Worm (Caenorhabditis elegans) whole organism, L1 larva: ENCODE measurements around the gene ceh-33.

Experiments used
- C16A3.4 ChIP-seq: fragments of 150-350 bp; optimal IDR thresholded peaks from 2 replicates; lab custom pipeline; 2014; ENCODE audit warnings: missing biosample characterization, missing genetic modification characterization
- C34B4.2 ChIP-seq: sonication (generic microtip); optimal IDR thresholded peaks from 2 replicates; lab custom pipeline; 2017; ENCODE audit warnings: mild to moderate bottlenecking, missing genetic modification characterization, missing compliant biosample characterization
- Y116A8C.19 ChIP-seq: sonication (generic microtip); optimal IDR thresholded peaks from 2 replicates; lab custom pipeline; 2016; ENCODE audit warnings: missing compliant biosample characterization, missing genetic modification characterization, borderline replicate concordance
- ama-1 ChIP-seq: fragments of 150-350 bp; optimal IDR thresholded peaks from 2 replicates; lab custom pipeline; 2014
- blmp-1 ChIP-seq: fragments of 150-350 bp; optimal IDR thresholded peaks from 2 replicates; lab custom pipeline; 2014; ENCODE audit warnings: missing biosample characterization, missing genetic modification characterization
- ceh-63 ChIP-seq: fragments of 200-800 bp; sonication (Bioruptor generic); optimal IDR thresholded peaks from 2 replicates; lab custom pipeline; 2018; ENCODE audit warnings: mild to moderate bottlenecking, missing genetic modification characterization, missing compliant biosample characterization
- ceh-82 ChIP-seq, 3 experiments: fragments of 150-350 bp in 1 of 3; sonication (generic microtip) in 2 of 3; optimal IDR thresholded peaks; 2 replicates each; lab custom pipeline; 2014 to 2017; ENCODE audit warnings: missing biosample characterization in 3 of 3, missing genetic modification characterization in 3 of 3
- ceh-88 ChIP-seq: fragments of 200-800 bp; sonication (Bioruptor generic); IDR thresholded peaks from 2 replicates; pipeline ENCODE4 v1.3.6; 2022; ENCODE audit warnings: missing genetic modification characterization, missing compliant biosample characterization
- dpl-1 ChIP-seq, 3 experiments: fragments of 150-350 bp in 2 of 3; sonication (generic microtip) in 1 of 3; optimal IDR thresholded peaks; 2 replicates each; lab custom pipeline; 2014 to 2017; ENCODE audit warnings: missing biosample characterization in 3 of 3, missing genetic modification characterization in 3 of 3, missing genetic modification reagents in 3 of 3
- dsc-1 ChIP-seq: sonication (generic microtip); optimal IDR thresholded peaks from 2 replicates; lab custom pipeline; 2016; ENCODE audit warnings: mild to moderate bottlenecking, missing genetic modification characterization, missing compliant biosample characterization
- egl-13 ChIP-seq: sonication (generic microtip); optimal IDR thresholded peaks from 2 replicates; lab custom pipeline; 2016; ENCODE audit warnings: missing genotype, missing genetic modification reagents, missing genetic modification characterization, missing compliant biosample characterization
- egl-27 ChIP-seq, 2 experiments: fragments of 150-350 bp in 1 of 2; sonication (generic microtip); optimal IDR thresholded peaks; 3 replicates each; lab custom pipeline; 2017 to 2018; ENCODE audit warnings: missing biosample characterization in 2 of 2, missing genetic modification characterization in 2 of 2, missing genetic modification reagents in 2 of 2
- fkh-10 ChIP-seq: sonication (generic microtip); optimal IDR thresholded peaks from 2 replicates; lab custom pipeline; 2017; ENCODE audit warnings: missing biosample characterization, missing genetic modification reagents, missing genetic modification characterization
- fkh-4 ChIP-seq: sonication (generic microtip); optimal IDR thresholded peaks from 2 replicates; lab custom pipeline; 2016; ENCODE audit warnings: missing compliant biosample characterization, missing genetic modification characterization, borderline replicate concordance
- fkh-8 ChIP-seq: sonication (generic microtip); optimal IDR thresholded peaks from 2 replicates; lab custom pipeline; 2016; ENCODE audit warnings: mild to moderate bottlenecking, missing genetic modification characterization, missing compliant biosample characterization
- fos-1 ChIP-seq: fragments of 150-350 bp; optimal IDR thresholded peaks from 2 replicates; lab custom pipeline; 2014; ENCODE audit warnings: missing biosample characterization, missing genetic modification characterization
- grh-1 ChIP-seq: fragments of 200-800 bp; sonication (Bioruptor generic); IDR thresholded peaks from 2 replicates; pipeline ENCODE4 v1.3.6; 2022; ENCODE audit warnings: missing genetic modification reagents, missing genetic modification characterization, missing compliant biosample characterization
- hlh-4 ChIP-seq: sonication (generic microtip); optimal IDR thresholded peaks from 2 replicates; lab custom pipeline; 2016; ENCODE audit warnings: mild to moderate bottlenecking, missing genetic modification characterization, missing compliant biosample characterization
- irx-1 ChIP-seq: sonication (generic microtip); optimal IDR thresholded peaks from 2 replicates; lab custom pipeline; 2016; ENCODE audit warnings: missing genetic modification characterization, missing compliant biosample characterization
- isw-1 ChIP-seq: fragments of 200-800 bp; sonication (Bioruptor generic); IDR thresholded peaks from 2 replicates; pipeline ENCODE4 v1.3.6; 2022; ENCODE audit warnings: missing genetic modification characterization, missing compliant biosample characterization
- jun-1 ChIP-seq: fragments of 150-350 bp; optimal IDR thresholded peaks from 2 replicates; lab custom pipeline; 2014; ENCODE audit warnings: missing biosample characterization, missing genetic modification reagents, missing genetic modification characterization
- lin-13 ChIP-seq: fragments of 150-350 bp; optimal IDR thresholded peaks from 2 replicates; lab custom pipeline; 2014; ENCODE audit warnings: missing biosample characterization, missing genetic modification reagents, missing genetic modification characterization
- lin-15B ChIP-seq: fragments of 150-350 bp; sonication (generic microtip); optimal IDR thresholded peaks from 3 replicates; lab custom pipeline; 2014; ENCODE audit warnings: missing biosample characterization, missing genetic modification characterization
- lin-35 ChIP-seq, 2 experiments: fragments of 150-350 bp; optimal IDR thresholded peaks; 2 replicates each; lab custom pipeline; 2014; ENCODE audit warnings: missing biosample characterization in 2 of 2, missing genetic modification characterization in 2 of 2, missing genetic modification reagents in 2 of 2
- lir-3 ChIP-seq: sonication (generic microtip); optimal IDR thresholded peaks from 2 replicates; lab custom pipeline; 2016; ENCODE audit warnings: mild to moderate bottlenecking, missing genetic modification characterization, moderate library complexity, missing compliant biosample characterization; ENCODE audit not compliant: poor library complexity
- mab-9 ChIP-seq: fragments of 200-800 bp; sonication (Bioruptor generic); IDR thresholded peaks from 2 replicates; pipeline ENCODE4 v1.3.6; 2022; ENCODE audit warnings: missing genetic modification reagents, missing genetic modification characterization, missing compliant biosample characterization
- mdl-1 ChIP-seq, 2 experiments: fragments of 150-350 bp; optimal IDR thresholded peaks; 2 replicates each; lab custom pipeline; 2014 to 2017; ENCODE audit warnings: missing biosample characterization in 2 of 2, missing genetic modification characterization in 2 of 2, inconsistent platforms in 1 of 2
- mep-1 ChIP-seq: fragments of 150-350 bp; optimal IDR thresholded peaks from 2 replicates; lab custom pipeline; 2014; ENCODE audit warnings: missing biosample characterization, missing genetic modification characterization
- nhr-11 ChIP-seq: fragments of 150-350 bp; optimal IDR thresholded peaks from 2 replicates; lab custom pipeline; 2014; ENCODE audit warnings: missing biosample characterization, missing genetic modification characterization
- nhr-12 ChIP-seq: sonication (generic microtip); optimal IDR thresholded peaks from 2 replicates; lab custom pipeline; 2017; ENCODE audit warnings: missing biosample characterization, missing genetic modification characterization
- nhr-237 ChIP-seq: fragments of 150-350 bp; optimal IDR thresholded peaks from 2 replicates; lab custom pipeline; 2014; ENCODE audit warnings: missing biosample characterization, missing genetic modification characterization
- nhr-28 ChIP-seq: fragments of 150-350 bp; optimal IDR thresholded peaks from 2 replicates; lab custom pipeline; 2014; ENCODE audit warnings: missing biosample characterization, missing genetic modification characterization
- nhr-77 ChIP-seq: fragments of 150-350 bp; optimal IDR thresholded peaks from 2 replicates; lab custom pipeline; 2014; ENCODE audit warnings: missing biosample characterization, missing genetic modification characterization
- nhr-85 ChIP-seq: sonication (generic microtip); peaks from one replicate; lab custom pipeline; 2016; ENCODE audit warnings: missing genetic modification characterization, inconsistent platforms, missing compliant biosample characterization
- nhr-90 ChIP-seq: sonication (generic microtip); optimal IDR thresholded peaks from 2 replicates; lab custom pipeline; 2016; ENCODE audit warnings: mild to moderate bottlenecking, missing genetic modification characterization, missing compliant biosample characterization; ENCODE audit not compliant: poor library complexity
- pqm-1 ChIP-seq: sonication (generic microtip); optimal IDR thresholded peaks from 3 replicates; lab custom pipeline; 2017; ENCODE audit warnings: missing biosample characterization, missing genetic modification characterization
- snpc-4 ChIP-seq: fragments of 150-350 bp; optimal IDR thresholded peaks from 2 replicates; lab custom pipeline; 2014; ENCODE audit warnings: missing biosample characterization, missing genetic modification characterization
- sox-4 ChIP-seq: sonication (generic microtip); optimal IDR thresholded peaks from 2 replicates; lab custom pipeline; 2016; ENCODE audit warnings: missing genetic modification characterization, missing compliant biosample characterization
- sup-37 ChIP-seq: fragments of 200-800 bp; sonication (Bioruptor generic); optimal IDR thresholded peaks from 2 replicates; lab custom pipeline; 2018; ENCODE audit warnings: mild to moderate bottlenecking, missing genetic modification characterization, missing compliant biosample characterization
- unc-30 ChIP-seq: sonication (generic microtip); optimal IDR thresholded peaks from 2 replicates; lab custom pipeline; 2017; ENCODE audit warnings: missing biosample characterization, missing genetic modification characterization
- unc-98 ChIP-seq: fragments of 200-800 bp; sonication (Bioruptor generic); IDR thresholded peaks from 2 replicates; pipeline ENCODE4 v1.3.6; 2022; ENCODE audit warnings: missing genetic modification characterization, missing compliant biosample characterization

The ceh-33 gene

ce11 chrV:5358772-5359171 is 34.3 kb upstream of the ceh-33 start, which contains the start of gene nhr-216:
Gene nhr-216 (minus strand): TSS chrV:5358872.
- TF ChIP-seq dpl-1 (GFP tag; optimal IDR thresholded peaks at IDR 0.05; lab: Kevin White, UChicago), result no peak
- TF ChIP-seq nhr-28 (tag; lab: Kevin White, UChicago), result no peak
- no peak for TF ChIP-seq egl-27 (tag; optimal IDR thresholded peaks at IDR 0.05; lab: Kevin White, UChicago)
- TF ChIP-seq sox-4 (tag; lab: Kevin White, UChicago), result no peak
- no peak for TF ChIP-seq lin-35 (GFP tag; optimal IDR thresholded peaks at IDR 0.05; lab: Kevin White, UChicago)
- TF ChIP-seq fkh-10 (GFP tag; lab: Kevin White, UChicago), result no peak
- TF ChIP-seq ceh-88, result no peak
- no peak for TF ChIP-seq ceh-63 (GFP tag; lab: Kevin White, UChicago)
- TF ChIP-seq C16A3.4 (tag; lab: Kevin White, UChicago), result no peak
- no peak for TF ChIP-seq jun-1
- no peak for TF ChIP-seq lin-13 (GFP tag; lab: Kevin White, UChicago)
- TF ChIP-seq sup-37 (GFP tag; lab: Kevin White, UChicago), result no peak
- no peak for TF ChIP-seq nhr-11 (tag; lab: Kevin White, UChicago)
- no peak for TF ChIP-seq blmp-1 (tag; lab: Kevin White, UChicago)

ce11 chrV:5351483-5351882 is 27.0 kb upstream of the ceh-33 start, which contains the start of gene srd-9:
Gene srd-9 (plus strand): TSS chrV:5351783.
- TF ChIP-seq nhr-237 (tag; lab: Kevin White, UChicago) (no peak), fkh-4 (no peak), mab-9 (GFP tag; lab: Robert Waterston, UW) (no peak), ama-1 (no peak), dsc-1 (tag; lab: Kevin White, UChicago) (no peak), irx-1 (tag; lab: Kevin White, UChicago) (no peak), lin-13 (GFP tag; lab: Kevin White, UChicago) (no peak), hlh-4 (no peak), unc-98 (GFP tag; lab: Robert Waterston, UW) (no peak), Y116A8C.19 (tag; lab: Kevin White, UChicago) (no peak), pqm-1 (tag; lab: Kevin White, UChicago) (no peak), nhr-85 (no peak), grh-1 (no peak), ceh-82 (tag; optimal IDR thresholded peaks at IDR 0.05; lab: Kevin White, UChicago) (no peak), snpc-4 (tag; lab: Kevin White, UChicago) (no peak)

ce11 chrV:5349471-5349870 is 25.0 kb upstream of the ceh-33 start, which contains the start of gene T09D3.3:
Gene T09D3.3 (minus strand): TSS chrV:5349571.
- TF ChIP-seq mab-9 (GFP tag; lab: Robert Waterston, UW) (no peak), grh-1 (no peak), fkh-10 (GFP tag; lab: Kevin White, UChicago) (no peak), fkh-8 (tag; lab: Kevin White, UChicago) (no peak), nhr-85 (no peak), C34B4.2 (tag; lab: Kevin White, UChicago) (no peak), dsc-1 (tag; lab: Kevin White, UChicago) (no peak), ceh-82 (tag; optimal IDR thresholded peaks at IDR 0.05; lab: Kevin White, UChicago) (no peak)

- TF ChIP-seq isw-1 (no peak), fkh-8 (tag; lab: Kevin White, UChicago) (peak; percentile 17)
- TF ChIP-seq, all 84 proteins: peak for 1
Observed at ce11 chrV:5345419-5345818, 21.0 kb upstream of the ceh-33 start, which contains the start of gene srg-25. Gene srg-25 (minus strand): TSS chrV:5345519.

- no peak for TF ChIP-seq dsc-1 (tag; lab: Kevin White, UChicago)
- no peak for TF ChIP-seq nhr-90 (tag; lab: Kevin White, UChicago)
- no peak for TF ChIP-seq lir-3
- no peak for TF ChIP-seq nhr-77 (tag; lab: Kevin White, UChicago)
- TF ChIP-seq mep-1 (tag; lab: Kevin White, UChicago), result no peak
- TF ChIP-seq unc-30 (tag; lab: Kevin White, UChicago), result no peak
- TF ChIP-seq lin-15B (tag; lab: Kevin White, UChicago), result no peak
- TF ChIP-seq egl-13 (tag; lab: Kevin White, UChicago), result no peak
- TF ChIP-seq nhr-12 (tag; lab: Kevin White, UChicago), result no peak
- TF ChIP-seq fos-1, result no peak
- TF ChIP-seq fkh-4, result no peak
- TF ChIP-seq blmp-1 (tag; lab: Kevin White, UChicago), result no peak
- no peak for TF ChIP-seq sup-37 (GFP tag; lab: Kevin White, UChicago)
- TF ChIP-seq snpc-4 (tag; lab: Kevin White, UChicago), result no peak
- TF ChIP-seq mdl-1 (tag; optimal IDR thresholded peaks at IDR 0.05; lab: Kevin White, UChicago), result no peak
- TF ChIP-seq grh-1, result no peak
Observed at ce11 chrV:5339497-5339896, 15.0 kb upstream of the ceh-33 start, which contains the start of gene srg-27. Gene srg-27 (plus strand): TSS chrV:5339797.
